Fruit fly (Drosophila melanogaster): ENCODE results near the gene CG13284.

DNA sequence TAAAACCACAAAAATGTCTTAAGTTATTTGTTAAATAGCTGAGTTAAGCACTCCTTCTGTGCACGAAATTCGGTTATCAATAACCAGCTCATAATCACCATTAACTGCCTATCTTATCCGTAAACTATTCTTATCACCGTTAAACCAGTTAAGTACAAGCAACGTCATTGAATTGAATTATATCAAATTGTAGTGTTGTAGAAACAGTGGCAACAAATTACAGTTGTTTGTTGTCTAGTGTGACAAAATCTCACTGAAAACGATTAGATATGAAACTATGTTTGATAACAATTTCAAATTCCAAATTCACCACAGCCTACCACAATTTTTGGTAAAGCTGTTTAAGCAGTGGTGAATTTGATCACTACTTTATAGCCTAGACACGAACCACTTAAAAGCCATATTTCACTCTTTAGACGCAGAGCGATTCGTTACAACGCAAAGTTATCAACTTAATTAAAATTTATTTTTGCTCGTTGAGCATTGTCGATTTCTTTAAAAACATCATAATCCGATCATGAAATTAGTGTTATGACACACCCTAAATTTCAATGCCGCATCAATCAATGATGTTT lies 46.9 kb downstream of the CG13284 start:
- TF ChIP-seq pad (GFP tag; optimal IDR thresholded peaks at IDR 0.05) (no peak), Clk (GFP tag; optimal IDR thresholded peaks at IDR 0.05) (no peak), kay (GFP tag; ENCODE audit: borderline replicate concordance) (peak; percentile 42), Crg-1 (GFP tag; optimal IDR thresholded peaks at IDR 0.05) (no peak), tj (GFP tag; optimal IDR thresholded peaks at IDR 0.05) (no peak), Hr96 (GFP tag; optimal IDR thresholded peaks at IDR 0.05) (no peak), CG7101 (tag; optimal IDR thresholded peaks at IDR 0.05) (no peak), CG14711 (tag; optimal IDR thresholded peaks at IDR 0.05) (no peak), CG12768 (GFP tag; optimal IDR thresholded peaks at IDR 0.05) (no peak)

Data from whole organism, adult.